Fruit fly (Drosophila melanogaster): Measurements from ENCODE around the gene CG11726.

Gene CG11726

DNA sequence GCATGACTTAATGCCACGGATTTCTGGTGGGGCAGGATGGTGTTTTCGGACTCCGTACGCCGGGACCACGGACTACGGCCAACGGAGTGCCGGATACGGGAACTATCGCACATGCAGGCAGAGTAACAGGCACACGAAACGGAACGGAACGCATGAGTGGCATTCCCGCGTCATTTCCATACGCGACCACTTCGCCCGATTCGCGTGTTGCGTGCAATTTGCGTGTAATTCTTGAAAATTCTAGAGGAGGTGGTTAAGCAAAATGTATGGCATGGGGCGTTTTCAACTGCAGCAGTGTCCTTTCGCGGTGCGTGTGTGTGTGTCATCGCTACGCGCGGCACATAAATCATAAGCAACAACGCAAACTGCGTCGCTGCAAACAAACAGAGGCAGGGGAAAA lies 5.8 kb downstream of the CG11726 start:
- TF ChIP-seq CG8478 (optimal IDR thresholded peaks at IDR 0.05) = no peak

dm6 chr3L:11400673-11401186 lies 6.2 kb downstream of the CG11726 start:
- TF ChIP-seq CG8478 (optimal IDR thresholded peaks at IDR 0.05) (no peak), CTCF (optimal IDR thresholded peaks at IDR 0.05) (no peak)

DNA sequence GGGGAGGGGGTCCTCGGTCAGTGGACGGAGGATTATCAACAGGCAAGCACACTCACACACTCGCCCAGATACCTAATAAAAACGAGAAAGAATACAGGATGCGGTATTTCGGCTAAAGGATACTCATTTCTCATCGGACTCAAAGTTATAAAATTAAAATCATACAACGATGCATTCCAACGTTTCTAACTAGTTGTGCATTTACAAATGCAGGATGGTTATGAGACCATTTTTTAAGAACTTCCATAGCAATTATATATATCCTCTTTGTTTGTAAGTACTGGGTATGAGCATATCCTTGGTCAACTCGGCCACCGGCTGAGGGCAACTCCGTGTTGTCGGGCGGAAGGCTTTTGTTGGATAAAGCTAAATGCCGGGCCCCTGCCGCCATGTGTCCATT lies 7.8 kb downstream of the CG11726 start:
- TF ChIP-seq CTCF (optimal IDR thresholded peaks at IDR 0.05) = no peak

DNA sequence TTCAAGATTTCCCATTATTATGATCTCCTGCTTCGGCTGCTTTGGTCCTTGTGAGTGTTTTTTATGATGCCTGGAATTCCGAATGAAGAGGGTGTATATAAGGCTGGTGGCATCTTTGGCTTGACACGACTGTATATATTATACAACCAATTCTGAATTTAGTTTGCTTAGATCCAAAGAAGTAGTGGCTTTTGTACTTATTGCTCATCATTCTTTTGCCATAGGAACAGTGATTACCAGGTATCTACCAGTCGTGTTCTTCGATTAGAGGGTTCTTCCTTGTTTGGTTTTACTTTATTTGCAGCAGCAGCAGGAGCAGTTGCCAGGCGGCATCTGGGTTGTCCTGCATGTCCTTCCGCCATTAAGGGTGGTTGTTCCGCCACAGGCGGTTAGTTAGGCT lies 9.1 kb downstream of the CG11726 start:
- no peak for TF ChIP-seq CG8478 (optimal IDR thresholded peaks at IDR 0.05)

DNA sequence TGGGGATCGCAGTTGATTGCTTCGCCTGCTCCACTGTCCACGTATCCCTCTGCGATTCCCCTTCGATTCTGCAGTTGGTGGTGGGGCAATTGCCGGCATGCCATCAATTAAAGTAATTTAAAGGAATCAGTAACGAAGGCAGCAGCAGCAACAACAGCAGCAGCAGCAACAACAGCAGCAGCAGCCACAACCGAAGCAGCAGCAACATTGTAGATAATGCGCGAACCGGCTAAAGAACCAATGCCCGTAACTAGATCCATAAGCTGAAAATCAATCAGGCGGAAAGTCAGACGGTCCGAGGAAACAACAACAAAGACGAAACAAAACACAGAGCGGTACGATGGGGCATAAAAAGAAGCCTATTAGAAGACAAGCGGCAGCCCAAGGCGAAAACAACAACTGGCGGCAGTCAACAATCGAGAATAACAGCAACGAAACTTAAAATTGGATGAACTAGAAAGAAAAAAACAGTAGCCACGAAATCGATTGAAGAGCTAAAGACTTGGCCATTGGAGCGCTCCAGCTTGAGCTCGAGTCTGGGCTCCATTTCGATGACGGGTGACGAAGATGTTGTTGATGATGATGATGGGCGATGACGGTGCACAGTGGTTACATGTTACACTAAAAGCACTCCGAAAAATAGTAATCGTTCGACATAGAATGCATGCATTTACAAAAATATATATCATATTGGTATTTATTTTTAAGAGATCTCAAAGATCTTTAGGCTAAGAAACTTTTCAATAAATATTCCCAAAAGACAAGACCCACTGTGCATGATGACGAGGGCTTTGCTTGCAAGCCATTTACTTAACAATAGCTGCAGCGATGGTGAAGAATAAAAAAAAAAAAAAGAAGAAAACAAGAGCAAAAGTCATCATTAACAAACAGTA lies 11.1 kb downstream of the CG11726 start:
- TF ChIP-seq CG8478 (optimal IDR thresholded peaks at IDR 0.05) = no peak
- no peak for TF ChIP-seq CTCF (optimal IDR thresholded peaks at IDR 0.05)

DNA sequence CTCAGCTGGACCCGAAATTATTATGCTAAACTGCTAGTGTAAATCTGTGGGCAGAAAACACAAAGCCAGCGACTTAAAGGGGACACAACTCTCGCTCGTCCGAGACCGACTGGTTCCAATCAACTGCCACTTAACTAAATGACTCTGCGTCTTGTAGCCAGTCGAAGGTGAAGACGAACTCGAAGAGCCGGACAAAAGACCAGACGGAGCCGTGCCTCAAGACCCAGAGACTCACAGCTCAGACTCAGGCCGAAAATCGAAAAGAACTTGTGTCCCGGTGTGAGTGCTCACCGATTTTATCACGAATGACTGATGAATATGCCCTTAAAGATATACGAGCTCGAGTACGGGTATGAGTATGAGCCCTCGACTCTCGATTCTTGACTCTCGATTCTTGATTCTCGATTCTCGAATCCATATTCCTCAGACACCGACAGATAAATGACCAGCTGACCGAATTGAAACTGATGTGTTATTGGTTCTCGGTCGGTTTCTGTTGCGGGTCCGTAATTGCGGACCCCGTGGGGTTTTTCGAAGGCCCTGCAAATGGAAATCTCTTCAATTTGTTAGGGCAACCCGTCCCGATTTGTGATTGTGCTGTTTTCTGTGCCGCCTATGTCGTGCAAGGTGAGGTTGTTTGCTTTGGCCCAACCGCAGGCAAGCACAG lies 12.2 kb downstream of the CG11726 start:
- TF ChIP-seq CTCF (optimal IDR thresholded peaks at IDR 0.05) (no peak), CG8478 (optimal IDR thresholded peaks at IDR 0.05) (no peak)

DNA sequence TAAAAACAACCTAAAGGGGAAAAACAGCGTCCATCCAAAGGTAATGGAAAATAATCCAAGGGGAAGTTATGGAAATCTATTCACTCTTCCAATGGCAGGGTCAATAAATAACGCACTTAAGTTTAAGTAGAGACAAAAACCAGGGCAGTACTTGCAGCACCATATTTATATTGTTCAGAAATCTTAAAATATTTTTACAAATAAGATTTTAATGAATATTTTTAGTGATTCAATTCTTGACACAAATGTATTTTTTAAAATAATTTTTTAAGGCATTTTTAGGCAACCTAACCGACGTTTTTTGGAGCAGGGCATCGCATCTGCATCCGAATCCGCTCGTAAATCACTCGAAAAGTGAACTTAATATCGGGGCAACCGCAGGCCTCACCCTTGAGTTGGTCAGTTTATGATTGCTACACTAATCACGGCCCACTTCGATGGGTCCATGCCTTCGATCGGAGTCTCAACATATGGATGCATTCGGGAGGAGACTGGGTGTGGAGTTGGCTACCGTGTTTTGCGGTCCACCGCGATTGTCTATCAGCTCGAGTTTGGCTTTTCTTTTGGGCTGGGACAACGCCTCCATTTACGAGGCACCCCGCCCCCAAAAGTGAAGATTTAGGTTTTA lies 12.8 kb downstream of the CG11726 start:
- no peak for TF ChIP-seq CG8478 (optimal IDR thresholded peaks at IDR 0.05)
- TF ChIP-seq CTCF (optimal IDR thresholded peaks at IDR 0.05) = no peak

DNA sequence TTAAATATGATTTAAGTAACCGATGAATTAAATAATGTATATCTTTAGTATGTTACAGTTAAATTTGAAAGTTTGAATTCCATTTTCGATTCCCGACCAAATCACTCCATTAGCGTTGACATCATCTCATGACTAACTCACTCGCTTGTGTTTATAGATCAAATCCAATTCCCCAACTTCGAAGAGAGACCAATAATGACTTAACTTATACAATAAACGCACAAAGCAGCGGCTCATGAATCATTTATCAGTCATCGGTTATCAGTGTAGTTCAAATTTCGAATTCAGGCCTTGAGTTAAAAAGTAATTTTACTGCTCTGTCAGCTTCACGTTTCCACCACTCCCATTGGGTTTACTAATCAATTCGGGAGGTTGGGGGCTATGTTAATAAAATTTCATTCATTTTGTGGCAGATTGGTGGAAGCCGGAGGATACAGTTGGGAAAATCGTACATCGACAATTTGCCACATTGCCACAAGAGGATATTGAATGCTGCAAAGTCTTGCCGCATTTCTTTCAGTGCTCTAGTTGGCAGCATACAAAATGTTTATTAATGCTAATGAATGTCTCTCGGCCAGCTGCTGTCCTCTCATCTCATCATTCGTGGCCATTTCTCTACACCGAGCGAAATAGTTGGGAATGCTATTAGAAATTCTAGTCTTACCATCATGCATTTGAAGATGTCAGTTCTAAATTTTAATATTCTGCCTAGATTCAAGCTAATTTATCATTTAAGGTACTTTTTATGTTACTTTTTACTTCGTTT lies 14.0 kb downstream of the CG11726 start:
- TF ChIP-seq CTCF (optimal IDR thresholded peaks at IDR 0.05) (no peak), CG8478 (optimal IDR thresholded peaks at IDR 0.05) (no peak)

- TF ChIP-seq CG8478 (optimal IDR thresholded peaks at IDR 0.05) (no peak), CTCF (optimal IDR thresholded peaks at IDR 0.05) (no peak)
These were observed 16.0 kb downstream of the CG11726 start for dm6 chr3L:11410505-11410904.

dm6 chr3L:11413697-11414096 lies 19.2 kb downstream of the CG11726 start:
- TF ChIP-seq CG8478 (optimal IDR thresholded peaks at IDR 0.05) (no peak), CTCF (optimal IDR thresholded peaks at IDR 0.05) (no peak)

- TF ChIP-seq CG8478 (optimal IDR thresholded peaks at IDR 0.05) (no peak), CTCF (optimal IDR thresholded peaks at IDR 0.05) (no peak)
These were observed 20.0 kb downstream of the CG11726 start for dm6 chr3L:11414453-11414852.

DNA sequence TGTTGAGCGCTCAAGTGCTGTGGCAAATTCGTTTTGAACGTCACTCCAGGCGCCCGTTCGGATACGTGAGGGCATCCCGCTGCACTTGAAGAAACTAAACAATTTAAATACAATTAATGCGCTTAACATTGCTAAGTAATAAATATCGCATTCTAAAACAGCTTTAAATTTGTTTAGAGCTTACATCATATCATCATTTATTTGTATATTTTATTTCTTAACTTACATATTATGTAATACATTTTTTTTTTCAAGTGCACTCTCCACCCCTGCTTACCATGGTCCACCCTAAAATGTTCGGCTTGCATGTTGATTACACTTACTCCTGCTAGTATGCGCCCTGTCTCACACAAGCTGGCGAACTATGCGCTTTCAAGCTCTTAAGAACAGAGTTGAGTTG lies 20.9 kb downstream of the CG11726 start:
- TF ChIP-seq CTCF (optimal IDR thresholded peaks at IDR 0.05) = no peak
- TF ChIP-seq CG8478 (optimal IDR thresholded peaks at IDR 0.05) = no peak

dm6 chr3L:11416495-11417272 lies 22.2 kb downstream of the CG11726 start:
- no peak for TF ChIP-seq CTCF (optimal IDR thresholded peaks at IDR 0.05)
- TF ChIP-seq CG8478 (optimal IDR thresholded peaks at IDR 0.05) = no peak

dm6 chr3L:11417273-11418040 lies 23.0 kb downstream of the CG11726 start:
- no peak for TF ChIP-seq CTCF (optimal IDR thresholded peaks at IDR 0.05)
- TF ChIP-seq CG8478 (optimal IDR thresholded peaks at IDR 0.05) = no peak
